Worm (Caenorhabditis elegans) whole organism, young adult: ENCODE data around the gene C06H2.7.
A peak's percentile ranks its signal among the peaks of the same experiment; 100 is the strongest.

ENCODE experiments used
- B0019.2 ChIP-seq: fragments of 200-800 bp; sonication (Bioruptor generic); conservative IDR thresholded peaks from 2 replicates; pipeline ENCODE4 v1.3.6; 2022; ENCODE audit warnings: missing genetic modification reagents, missing genetic modification characterization, missing compliant biosample characterization
- B0035.1 ChIP-seq: sonication (generic microtip); optimal IDR thresholded peaks from 2 replicates; lab custom pipeline; 2016; ENCODE audit warnings: missing genetic modification characterization, mild to moderate bottlenecking, missing compliant biosample characterization, missing genotype, missing genetic modification reagents
- Y53F4B.3 ChIP-seq: fragments of 200-800 bp; sonication (Bioruptor generic); IDR thresholded peaks from 2 replicates; pipeline ENCODE4 v1.3.6; 2022; ENCODE audit warnings: missing genetic modification reagents, missing genetic modification characterization, missing compliant biosample characterization
- Y95B8A.8 ChIP-seq: fragments of 200-800 bp; sonication (Bioruptor generic); IDR thresholded peaks from 2 replicates; pipeline ENCODE4 v1.3.6; 2022; ENCODE audit warnings: missing genetic modification reagents, missing genetic modification characterization, missing compliant biosample characterization
- ceh-58 ChIP-seq: fragments of 200-800 bp; sonication (Bioruptor generic); IDR thresholded peaks from 2 replicates; pipeline ENCODE4 v1.3.6; 2022; ENCODE audit warnings: missing genetic modification characterization, missing compliant biosample characterization
- dpff-1 ChIP-seq: sonication (generic microtip); optimal IDR thresholded peaks from 2 replicates; lab custom pipeline; 2017; ENCODE audit warnings: mild to moderate bottlenecking, missing genetic modification characterization, missing compliant biosample characterization
- dpl-1 ChIP-seq: fragments of 150-350 bp; optimal IDR thresholded peaks from 2 replicates; lab custom pipeline; 2014; ENCODE audit warnings: missing biosample characterization, missing genetic modification reagents, missing genetic modification characterization
- him-1 ChIP-seq: sonication (generic microtip); optimal IDR thresholded peaks from 2 replicates; lab custom pipeline; 2016; ENCODE audit warnings: missing genotype, missing genetic modification reagents, missing genetic modification characterization, missing compliant biosample characterization
- hsf-1 ChIP-seq: fragments of 200-800 bp; sonication (Bioruptor generic); IDR thresholded peaks from 2 replicates; pipeline ENCODE4 v1.3.6; 2022; ENCODE audit warnings: missing genetic modification reagents, missing genetic modification characterization, missing compliant biosample characterization
- nfya-1 ChIP-seq: sonication (generic microtip); optimal IDR thresholded peaks from 2 replicates; lab custom pipeline; 2017; ENCODE audit warnings: antibody characterized with exemption, missing compliant biosample characterization, missing genetic modification characterization, borderline replicate concordance; ENCODE audit not compliant: insufficient read depth
- snpc-1.1 ChIP-seq: sonication (generic microtip); optimal IDR thresholded peaks from 2 replicates; lab custom pipeline; 2017; ENCODE audit warnings: missing genetic modification characterization, mild to moderate bottlenecking, missing compliant biosample characterization, antibody characterized with exemption, moderate library complexity, missing genotype, missing genetic modification reagents; ENCODE audit not compliant: insufficient read depth
- sptf-2 ChIP-seq: fragments of 200-800 bp; sonication (Bioruptor generic); optimal IDR thresholded peaks from 2 replicates; lab custom pipeline; 2018; ENCODE audit warnings: mild to moderate bottlenecking, missing genetic modification characterization, missing compliant biosample characterization

DNA sequence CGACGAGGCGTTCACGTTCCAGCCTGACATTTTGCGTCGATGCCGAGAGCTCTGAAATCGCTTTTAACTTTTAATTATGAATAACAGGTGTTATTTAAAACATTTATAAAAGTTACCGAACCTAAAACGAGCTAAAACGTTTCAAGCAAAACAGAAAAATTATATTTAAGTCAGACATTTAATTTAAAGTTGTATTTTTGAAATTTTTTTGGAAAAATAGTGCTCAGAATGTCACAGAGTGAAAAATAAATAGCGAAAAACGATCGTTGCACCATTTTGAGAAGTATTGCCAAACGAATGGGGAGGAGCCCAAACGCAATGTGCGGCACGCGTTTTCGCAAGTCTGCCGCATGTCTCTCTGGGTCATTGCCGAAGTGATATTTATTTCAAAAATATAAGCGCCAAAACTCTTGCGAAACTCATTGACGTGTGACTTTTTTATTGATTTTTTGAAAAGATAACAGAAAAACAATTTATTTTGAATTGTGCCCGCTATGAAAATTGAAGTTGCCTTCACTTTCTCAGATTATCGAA, 31.5 kb downstream of the C06H2.7 start, which contains the start of gene erfa-3:
- TF ChIP-seq dpl-1 (GFP tag; lab: Kevin White, UChicago) (peak; percentile 27), ceh-58 (GFP tag; lab: Robert Waterston, UW) (no peak), him-1 (peak; percentile 17), Y53F4B.3 (no peak), B0035.1 (tag; lab: Kevin White, UChicago) (no peak), snpc-1.1 (tag; lab: Kevin White, UChicago) (no peak), nfya-1 (tag; lab: Kevin White, UChicago) (no peak), B0019.2 (GFP tag; lab: Robert Waterston, UW) (0 out of 2 replicates have a peak, but pooled peaks have one; percentile 21), hsf-1 (GFP tag; lab: Robert Waterston, UW) (no peak), sptf-2 (peak; percentile 70), dpff-1 (tag; lab: Kevin White, UChicago) (no peak), Y95B8A.8 (GFP tag; lab: Robert Waterston, UW) (no peak)
